Fruit fly (Drosophila melanogaster) whole organism, embryonic: ENCODE measurements around the gene msd1.

Source experiments
- B-H2 ChIP-seq: fragments of 200-800 bp; sonication (Bioruptor generic); optimal IDR thresholded peaks from 2 replicates; lab custom pipeline; 2018; ENCODE audit warnings: missing biosample characterization, mild to moderate bottlenecking, missing genetic modification characterization
- Bgb ChIP-seq: fragments of 200-800 bp; sonication (Bioruptor generic); IDR thresholded peaks from 2 replicates; pipeline ENCODE4 v1.3.6; 2022; ENCODE audit warnings: missing biosample characterization, missing genetic modification characterization; ENCODE audit not compliant: partially characterized antibody
- Bteb2 ChIP-seq: fragments of 200-800 bp; sonication (Bioruptor generic); optimal IDR thresholded peaks from 2 replicates; lab custom pipeline; 2016; ENCODE audit warnings: missing biosample characterization, missing genetic modification characterization
- CG10979 ChIP-seq: fragments of 200-800 bp; sonication (Bioruptor generic); optimal IDR thresholded peaks from 2 replicates; lab custom pipeline; 2018; ENCODE audit warnings: missing biosample characterization, mild to moderate bottlenecking, missing genetic modification characterization, moderate library complexity
- CG11560 ChIP-seq: fragments of 200-800 bp; sonication (Bioruptor generic); IDR thresholded peaks from 3 replicates; pipeline ENCODE4 v1.3.6; 2022; ENCODE audit warnings: missing biosample characterization, missing genetic modification characterization
- CG11696 ChIP-seq: fragments of 200-800 bp; sonication (Bioruptor generic); IDR thresholded peaks from 2 replicates; pipeline ENCODE4 v1.3.6; 2022; ENCODE audit warnings: missing biosample characterization, missing genetic modification characterization
- CG12299 ChIP-seq: fragments of 200-800 bp; sonication (Bioruptor generic); optimal IDR thresholded peaks from 2 replicates; lab custom pipeline; 2018; ENCODE audit warnings: missing biosample characterization, mild to moderate bottlenecking, missing genetic modification characterization
- CG12391 ChIP-seq: fragments of 200-800 bp; sonication (Bioruptor generic); optimal IDR thresholded peaks from 3 replicates; lab custom pipeline; 2018; ENCODE audit warnings: missing biosample characterization, mild to moderate bottlenecking, missing genetic modification characterization, moderate library complexity
- CG12744 ChIP-seq: fragments of 200-800 bp; sonication (Bioruptor generic); optimal IDR thresholded peaks from 2 replicates; lab custom pipeline; 2016; ENCODE audit warnings: missing biosample characterization, missing genetic modification characterization
- CG12942 ChIP-seq: fragments of 200-800 bp; sonication (Bioruptor generic); optimal IDR thresholded peaks from 3 replicates; lab custom pipeline; 2016; ENCODE audit warnings: missing biosample characterization, missing genetic modification characterization
- CG13123 ChIP-seq: fragments of 200-800 bp; sonication (Bioruptor generic); optimal IDR thresholded peaks from 2 replicates; lab custom pipeline; 2016; ENCODE audit warnings: missing biosample characterization, missing genetic modification characterization
- CG13287 ChIP-seq: fragments of 200-800 bp; sonication (Bioruptor generic); IDR thresholded peaks from 2 replicates; pipeline ENCODE4 v1.3.6; 2022; ENCODE audit warnings: missing biosample characterization, missing genetic modification characterization; ENCODE audit not compliant: partially characterized antibody
- CG15696 ChIP-seq: fragments of 200-800 bp; sonication (Bioruptor generic); optimal IDR thresholded peaks from 2 replicates; lab custom pipeline; 2019; ENCODE audit warnings: missing biosample characterization, mild to moderate bottlenecking, missing genetic modification characterization, moderate library complexity
- CG16863 ChIP-seq: fragments of 200-800 bp; sonication (Bioruptor generic); optimal IDR thresholded peaks from 3 replicates; lab custom pipeline; 2016; ENCODE audit warnings: missing biosample characterization, missing genetic modification characterization
- CG18599 ChIP-seq: fragments of 200-800 bp; sonication (Bioruptor generic); optimal IDR thresholded peaks from 3 replicates; lab custom pipeline; 2017; ENCODE audit warnings: missing biosample characterization, missing genetic modification characterization, mild to moderate bottlenecking, moderate library complexity, missing genetic modification reagents
- CG2116 ChIP-seq: fragments of 200-800 bp; sonication (Bioruptor generic); optimal IDR thresholded peaks from 3 replicates; lab custom pipeline; 2018; ENCODE audit warnings: missing biosample characterization, mild to moderate bottlenecking, missing genetic modification characterization
- CG2120 ChIP-seq: fragments of 200-800 bp; sonication (Bioruptor generic); optimal IDR thresholded peaks from 3 replicates; lab custom pipeline; 2016; ENCODE audit warnings: missing biosample characterization, missing genetic modification characterization
- CG2875 ChIP-seq: fragments of 200-800 bp; sonication (Bioruptor generic); optimal IDR thresholded peaks from 2 replicates; lab custom pipeline; 2017; ENCODE audit warnings: missing biosample characterization, mild to moderate bottlenecking, missing genetic modification characterization, missing genetic modification reagents
- CG4820 ChIP-seq: fragments of 200-800 bp; sonication (Bioruptor generic); optimal IDR thresholded peaks from 3 replicates; lab custom pipeline; 2016; ENCODE audit warnings: missing biosample characterization, missing genetic modification characterization
- CG7271 ChIP-seq: fragments of 200-800 bp; sonication (Bioruptor generic); optimal IDR thresholded peaks from 2 replicates; lab custom pipeline; 2018; ENCODE audit warnings: missing biosample characterization, mild to moderate bottlenecking, missing genetic modification characterization, moderate library complexity
- CG7786 ChIP-seq: fragments of 200-800 bp; sonication (Bioruptor generic); optimal IDR thresholded peaks from 2 replicates; lab custom pipeline; 2016; ENCODE audit warnings: missing biosample characterization, missing genetic modification characterization
- CG8281 ChIP-seq: fragments of 200-800 bp; sonication (Bioruptor generic); optimal IDR thresholded peaks from 2 replicates; lab custom pipeline; 2018; ENCODE audit warnings: missing biosample characterization, mild to moderate bottlenecking, missing genetic modification characterization, moderate library complexity
- CG9727 ChIP-seq: fragments of 200-800 bp; sonication (Bioruptor generic); optimal IDR thresholded peaks from 3 replicates; lab custom pipeline; 2017; ENCODE audit warnings: missing biosample characterization, mild to moderate bottlenecking, missing genetic modification characterization
- D19B ChIP-seq: fragments of 200-800 bp; sonication (Bioruptor generic); optimal IDR thresholded peaks from 2 replicates; lab custom pipeline; 2017; ENCODE audit warnings: missing biosample characterization, mild to moderate bottlenecking, missing genetic modification characterization
- Doc2 ChIP-seq: fragments of 200-800 bp; sonication (Bioruptor generic); IDR thresholded peaks from 2 replicates; pipeline ENCODE4 v1.3.6; 2022; ENCODE audit warnings: missing biosample characterization, missing genetic modification characterization
- H2.0 ChIP-seq: fragments of 200-800 bp; sonication (Bioruptor generic); IDR thresholded peaks from 2 replicates; pipeline ENCODE4 v1.3.6; 2022; ENCODE audit warnings: missing biosample characterization, missing genetic modification characterization
- HLHmδ ChIP-seq: fragments of 200-800 bp; sonication (Bioruptor generic); optimal IDR thresholded peaks from 2 replicates; lab custom pipeline; 2018; ENCODE audit warnings: missing biosample characterization, mild to moderate bottlenecking, missing genetic modification characterization, moderate library complexity
- Hsf ChIP-seq: fragments of 200-800 bp; sonication (Bioruptor generic); optimal IDR thresholded peaks from 3 replicates; lab custom pipeline; 2016; ENCODE audit warnings: missing biosample characterization, missing genetic modification characterization
- Opbp ChIP-seq: fragments of 200-800 bp; sonication (Bioruptor generic); IDR thresholded peaks from 3 replicates; pipeline ENCODE4 v1.3.6; 2022; ENCODE audit warnings: missing biosample characterization, missing genetic modification characterization; ENCODE audit not compliant: partially characterized antibody
- Ssrp ChIP-seq: fragments of 200-800 bp; sonication (Bioruptor generic); optimal IDR thresholded peaks from 2 replicates; lab custom pipeline; 2018; ENCODE audit warnings: missing biosample characterization, mild to moderate bottlenecking, missing genetic modification characterization, moderate library complexity
- YL-1 ChIP-seq: fragments of 200-800 bp; sonication (Bioruptor generic); optimal IDR thresholded peaks from 3 replicates; lab custom pipeline; 2017; ENCODE audit warnings: missing biosample characterization, mild to moderate bottlenecking, missing genetic modification characterization
- abd-A ChIP-seq: fragments of 200-800 bp; sonication (Bioruptor generic); optimal IDR thresholded peaks from 3 replicates; lab custom pipeline; 2019; ENCODE audit warnings: missing biosample characterization, mild to moderate bottlenecking, missing genetic modification characterization, moderate library complexity
- ac ChIP-seq: fragments of 200-800 bp; sonication (Bioruptor generic); optimal IDR thresholded peaks from 3 replicates; lab custom pipeline; 2017; ENCODE audit warnings: missing biosample characterization, mild to moderate bottlenecking, missing genetic modification characterization
- ase ChIP-seq: fragments of 200-800 bp; sonication (Bioruptor generic); IDR thresholded peaks from 3 replicates; pipeline ENCODE4 v1.3.6; 2022; ENCODE audit warnings: missing biosample characterization, missing genetic modification characterization
- ash1 ChIP-seq: fragments of 200-800 bp; sonication (Bioruptor generic); optimal IDR thresholded peaks from 2 replicates; lab custom pipeline; 2018; ENCODE audit warnings: missing biosample characterization, mild to moderate bottlenecking, missing genetic modification characterization
- br ChIP-seq: fragments of >200 bp; optimal IDR thresholded peaks from 2 replicates; lab custom pipeline; 2017
- crol ChIP-seq: fragments of 200-800 bp; sonication (Bioruptor generic); IDR thresholded peaks from 2 replicates; pipeline ENCODE4 v1.3.6; 2022; ENCODE audit warnings: missing biosample characterization, missing genetic modification characterization
- dpn ChIP-seq, 2 experiments: fragments of 200-800 bp; sonication (Bioruptor generic); optimal IDR thresholded peaks; 3 replicates each; lab custom pipeline; 2016; ENCODE audit warnings: missing biosample characterization in 2 of 2, missing genetic modification characterization in 2 of 2
- gsb-n ChIP-seq: fragments of 200-800 bp; sonication (Bioruptor generic); optimal IDR thresholded peaks from 3 replicates; lab custom pipeline; 2018; ENCODE audit warnings: missing biosample characterization, mild to moderate bottlenecking, missing genetic modification characterization
- gt ChIP-seq: fragments of 200-800 bp; sonication (Bioruptor generic); IDR thresholded peaks from 2 replicates; pipeline ENCODE4 v1.3.6; 2022; ENCODE audit warnings: missing biosample characterization, missing genetic modification characterization
- hbn ChIP-seq: fragments of 200-800 bp; sonication (Bioruptor generic); IDR thresholded peaks from 2 replicates; pipeline ENCODE4 v1.3.6; 2022; ENCODE audit warnings: missing biosample characterization, missing genetic modification characterization; ENCODE audit not compliant: partially characterized antibody
- insv ChIP-seq, 2 experiments: fragments of 200-800 bp; sonication (Bioruptor generic); optimal IDR thresholded peaks; 3 replicates each; lab custom pipeline; 2016 to 2018; ENCODE audit warnings: missing biosample characterization in 2 of 2, missing genetic modification characterization in 2 of 2
- lab ChIP-seq: fragments of 200-800 bp; sonication (Bioruptor generic); optimal IDR thresholded peaks from 3 replicates; lab custom pipeline; 2017; ENCODE audit warnings: missing biosample characterization, missing genetic modification characterization, mild to moderate bottlenecking, moderate library complexity, missing genetic modification reagents
- mld ChIP-seq: fragments of 200-800 bp; sonication (Bioruptor generic); IDR thresholded peaks from 3 replicates; pipeline ENCODE4 v1.3.6; 2022; ENCODE audit warnings: missing biosample characterization, missing genetic modification characterization; ENCODE audit not compliant: partially characterized antibody
- nerfin-2 ChIP-seq: fragments of 200-800 bp; sonication (Bioruptor generic); IDR thresholded peaks from 2 replicates; pipeline ENCODE4 v1.3.6; 2022; ENCODE audit warnings: missing biosample characterization, missing genetic modification characterization; ENCODE audit not compliant: partially characterized antibody
- nom ChIP-seq: fragments of 200-800 bp; sonication (Bioruptor generic); optimal IDR thresholded peaks from 2 replicates; lab custom pipeline; 2017; ENCODE audit warnings: missing biosample characterization, missing genetic modification characterization, mild to moderate bottlenecking, moderate library complexity, missing genetic modification reagents
- scrt ChIP-seq: fragments of 200-800 bp; sonication (Bioruptor generic); optimal IDR thresholded peaks from 2 replicates; lab custom pipeline; 2018; ENCODE audit warnings: missing biosample characterization, mild to moderate bottlenecking, missing genetic modification characterization, moderate library complexity
- sens-2 ChIP-seq: fragments of 200-800 bp; sonication (Bioruptor generic); IDR thresholded peaks from 2 replicates; pipeline ENCODE4 v1.3.6; 2022; ENCODE audit warnings: missing biosample characterization, missing genetic modification characterization
- trem ChIP-seq: fragments of 200-800 bp; optimal IDR thresholded peaks from 3 replicates; lab custom pipeline; 2019; ENCODE audit warnings: missing biosample characterization, mild to moderate bottlenecking, missing genetic modification characterization, moderate library complexity
- tx ChIP-seq: fragments of 200-800 bp; sonication (Bioruptor generic); optimal IDR thresholded peaks from 2 replicates; lab custom pipeline; 2016; ENCODE audit warnings: missing biosample characterization, missing genetic modification characterization
- zen ChIP-seq: fragments of 200-800 bp; sonication (Bioruptor generic); optimal IDR thresholded peaks from 3 replicates; lab custom pipeline; 2018; ENCODE audit warnings: missing biosample characterization, mild to moderate bottlenecking, missing genetic modification characterization, moderate library complexity

Gene msd1

DNA sequence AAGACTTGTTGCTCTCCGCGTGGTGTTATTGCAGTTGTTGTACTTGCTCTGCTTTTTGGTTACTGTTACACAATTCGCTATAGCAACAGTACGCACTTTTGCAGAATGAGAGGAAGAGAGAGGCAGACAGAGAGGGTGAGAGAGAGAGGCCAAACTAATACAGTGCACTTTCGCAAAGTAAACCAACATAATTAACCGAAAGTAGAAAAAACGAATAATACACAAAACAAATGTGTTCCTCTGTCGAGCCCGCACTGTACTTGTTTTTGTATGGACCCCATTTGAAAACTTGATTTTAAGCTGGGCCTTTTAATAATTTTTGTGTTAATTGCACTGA lies 3.9 kb downstream of the msd1 start (continued):
- TF ChIP-seq mld (GFP tag; lab: Robert Waterston, UW) (no peak), ase (peak; percentile 27; the same call in 1 of the 3 replicates), gsb-n (tag; lab: Kevin White, UChicago) (no peak), HLHmδ (GFP tag; lab: Kevin White, UChicago) (no peak), br (lab: Kevin White, UChicago) (no peak), zen (tag; lab: Kevin White, UChicago) (no peak), CG12299 (no peak), scrt (GFP tag; lab: Kevin White, UChicago) (peak; percentile 93), CG4820 (GFP tag; lab: Kevin White, UChicago) (no peak), Bteb2 (GFP tag; lab: Kevin White, UChicago) (no peak), gt (no peak), insv (GFP tag; optimal IDR thresholded peaks at IDR 0.05; lab: Kevin White, UChicago) (no peak), Hsf (peak; percentile 37), CG11560 (tag; lab: Robert Waterston, UW) (no peak), Bgb (GFP tag; lab: Robert Waterston, UW) (no peak), nom (GFP tag; lab: Kevin White, UChicago) (no peak), ac (GFP tag; lab: Kevin White, UChicago) (no peak), CG9727 (GFP tag; lab: Kevin White, UChicago) (peak; percentile 54), crol (GFP tag; lab: Robert Waterston, UW) (peak; percentile 76), H2.0 (peak; percentile 55), trem (no peak), CG12942 (GFP tag; lab: Kevin White, UChicago) (no peak), D19B (GFP tag; lab: Kevin White, UChicago) (no peak), CG15696 (no peak), CG8281 (tag; lab: Kevin White, UChicago) (no peak), CG10979 (tag; lab: Kevin White, UChicago) (no peak), Opbp (GFP tag; lab: Robert Waterston, UW) (no peak), lab (peak; percentile 81), CG11696 (GFP tag; lab: Robert Waterston, UW) (peak; percentile 20; the same call in 1 of the 2 replicates), tx (GFP tag; lab: Kevin White, UChicago) (no peak), YL-1 (GFP tag; lab: Kevin White, UChicago) (no peak), CG2120 (GFP tag; lab: Kevin White, UChicago) (peak; percentile 70), CG2116 (GFP tag; lab: Kevin White, UChicago) (no peak), CG7271 (tag; lab: Kevin White, UChicago) (no peak), CG13287 (no peak), abd-A (tag; lab: Kevin White, UChicago) (no peak), CG7786 (GFP tag; lab: Kevin White, UChicago) (peak; percentile 49), CG2875 (no peak), CG16863 (GFP tag; lab: Kevin White, UChicago) (no peak), ash1 (no peak), CG18599 (peak; percentile 68), Ssrp (tag; lab: Kevin White, UChicago) (no peak), sens-2 (GFP tag; lab: Robert Waterston, UW) (no peak), nerfin-2 (GFP tag; lab: Robert Waterston, UW) (no peak), B-H2 (GFP tag; lab: Kevin White, UChicago) (no peak), CG12744 (GFP tag; lab: Kevin White, UChicago) (no peak), CG12391 (tag; lab: Kevin White, UChicago) (peak; percentile 21), Doc2 (GFP tag; lab: Robert Waterston, UW) (no peak), dpn (GFP tag; optimal IDR thresholded peaks at IDR 0.05; lab: Kevin White, UChicago) (peak; percentile 28 to 44), hbn (no peak), CG13123 (GFP tag; lab: Kevin White, UChicago) (no peak)
